Worm (Caenorhabditis elegans) whole organism, L1 larva: Measurements from ENCODE around the gene T10B5.4.

Experiments used
- C04F5.9 ChIP-seq: sonication (generic microtip); optimal IDR thresholded peaks from 2 replicates; lab custom pipeline; 2016; ENCODE audit warnings: missing genetic modification characterization, missing compliant biosample characterization
- C16A3.4 ChIP-seq: fragments of 150-350 bp; optimal IDR thresholded peaks from 2 replicates; lab custom pipeline; 2014; ENCODE audit warnings: missing biosample characterization, missing genetic modification characterization
- F16B12.6 ChIP-seq: fragments of 150-350 bp; optimal IDR thresholded peaks from 2 replicates; lab custom pipeline; 2014; ENCODE audit warnings: missing biosample characterization, missing genetic modification characterization
- aha-1 ChIP-seq: fragments of 150-350 bp; optimal IDR thresholded peaks from 2 replicates; lab custom pipeline; 2014; ENCODE audit warnings: missing biosample characterization, missing genetic modification characterization
- alr-1 ChIP-seq: fragments of 200-800 bp; sonication (Bioruptor generic); optimal IDR thresholded peaks from 2 replicates; lab custom pipeline; 2018; ENCODE audit warnings: borderline replicate concordance, mild to moderate bottlenecking, missing genetic modification characterization, missing compliant biosample characterization
- ama-1 ChIP-seq: fragments of 150-350 bp; optimal IDR thresholded peaks from 2 replicates; lab custom pipeline; 2014
- blmp-1 ChIP-seq: fragments of 150-350 bp; optimal IDR thresholded peaks from 2 replicates; lab custom pipeline; 2014; ENCODE audit warnings: missing biosample characterization, missing genetic modification characterization
- ceh-82 ChIP-seq, 3 experiments: fragments of 150-350 bp in 1 of 3; sonication (generic microtip) in 2 of 3; optimal IDR thresholded peaks; 2 replicates each; lab custom pipeline; 2014 to 2017; ENCODE audit warnings: missing biosample characterization in 3 of 3, missing genetic modification characterization in 3 of 3
- dpl-1 ChIP-seq, 3 experiments: fragments of 150-350 bp in 2 of 3; sonication (generic microtip) in 1 of 3; optimal IDR thresholded peaks; 2 replicates each; lab custom pipeline; 2014 to 2017; ENCODE audit warnings: missing biosample characterization in 3 of 3, missing genetic modification characterization in 3 of 3, missing genetic modification reagents in 3 of 3
- dsc-1 ChIP-seq: sonication (generic microtip); optimal IDR thresholded peaks from 2 replicates; lab custom pipeline; 2016; ENCODE audit warnings: mild to moderate bottlenecking, missing genetic modification characterization, missing compliant biosample characterization
- egl-13 ChIP-seq: sonication (generic microtip); optimal IDR thresholded peaks from 2 replicates; lab custom pipeline; 2016; ENCODE audit warnings: missing genotype, missing genetic modification reagents, missing genetic modification characterization, missing compliant biosample characterization
- egl-27 ChIP-seq, 2 experiments: fragments of 150-350 bp in 1 of 2; sonication (generic microtip); optimal IDR thresholded peaks; 3 replicates each; lab custom pipeline; 2017 to 2018; ENCODE audit warnings: missing biosample characterization in 2 of 2, missing genetic modification characterization in 2 of 2, missing genetic modification reagents in 2 of 2
- elt-2 ChIP-seq: sonication (generic microtip); optimal IDR thresholded peaks from 2 replicates; lab custom pipeline; 2016; ENCODE audit warnings: missing genetic modification characterization, mild to moderate bottlenecking, inconsistent platforms, missing compliant biosample characterization, missing genetic modification reagents
- ets-5 ChIP-seq: fragments of 200-800 bp; sonication (Bioruptor generic); IDR thresholded peaks from 2 replicates; pipeline ENCODE4 v1.3.6; 2022; ENCODE audit warnings: missing genetic modification characterization, missing compliant biosample characterization
- fkh-4 ChIP-seq: sonication (generic microtip); optimal IDR thresholded peaks from 2 replicates; lab custom pipeline; 2016; ENCODE audit warnings: missing compliant biosample characterization, missing genetic modification characterization, borderline replicate concordance
- fos-1 ChIP-seq: fragments of 150-350 bp; optimal IDR thresholded peaks from 2 replicates; lab custom pipeline; 2014; ENCODE audit warnings: missing biosample characterization, missing genetic modification characterization
- hlh-4 ChIP-seq: sonication (generic microtip); optimal IDR thresholded peaks from 2 replicates; lab custom pipeline; 2016; ENCODE audit warnings: mild to moderate bottlenecking, missing genetic modification characterization, missing compliant biosample characterization
- irx-1 ChIP-seq: sonication (generic microtip); optimal IDR thresholded peaks from 2 replicates; lab custom pipeline; 2016; ENCODE audit warnings: missing genetic modification characterization, missing compliant biosample characterization
- isw-1 ChIP-seq: fragments of 200-800 bp; sonication (Bioruptor generic); IDR thresholded peaks from 2 replicates; pipeline ENCODE4 v1.3.6; 2022; ENCODE audit warnings: missing genetic modification characterization, missing compliant biosample characterization
- lin-14 ChIP-seq: fragments of 200-800 bp; sonication (Bioruptor generic); optimal IDR thresholded peaks from 2 replicates; lab custom pipeline; 2018; ENCODE audit warnings: mild to moderate bottlenecking, missing genetic modification characterization, moderate library complexity, missing compliant biosample characterization
- lin-15B ChIP-seq: fragments of 150-350 bp; sonication (generic microtip); optimal IDR thresholded peaks from 3 replicates; lab custom pipeline; 2014; ENCODE audit warnings: missing biosample characterization, missing genetic modification characterization
- lin-39 ChIP-seq: fragments of 150-350 bp; optimal IDR thresholded peaks from 2 replicates; lab custom pipeline; 2014; ENCODE audit warnings: missing biosample characterization, missing genetic modification reagents, missing genetic modification characterization
- lir-3 ChIP-seq: sonication (generic microtip); optimal IDR thresholded peaks from 2 replicates; lab custom pipeline; 2016; ENCODE audit warnings: mild to moderate bottlenecking, missing genetic modification characterization, moderate library complexity, missing compliant biosample characterization; ENCODE audit not compliant: poor library complexity
- mdl-1 ChIP-seq, 2 experiments: fragments of 150-350 bp; optimal IDR thresholded peaks; 2 replicates each; lab custom pipeline; 2014 to 2017; ENCODE audit warnings: missing biosample characterization in 2 of 2, missing genetic modification characterization in 2 of 2, inconsistent platforms in 1 of 2
- mef-2 ChIP-seq: fragments of 150-350 bp; optimal IDR thresholded peaks from 2 replicates; lab custom pipeline; 2014; ENCODE audit warnings: missing biosample characterization, missing genetic modification characterization
- mep-1 ChIP-seq: fragments of 150-350 bp; optimal IDR thresholded peaks from 2 replicates; lab custom pipeline; 2014; ENCODE audit warnings: missing biosample characterization, missing genetic modification characterization
- nhr-12 ChIP-seq: sonication (generic microtip); optimal IDR thresholded peaks from 2 replicates; lab custom pipeline; 2017; ENCODE audit warnings: missing biosample characterization, missing genetic modification characterization
- nhr-237 ChIP-seq: fragments of 150-350 bp; optimal IDR thresholded peaks from 2 replicates; lab custom pipeline; 2014; ENCODE audit warnings: missing biosample characterization, missing genetic modification characterization
- nhr-71 ChIP-seq: sonication (generic microtip); optimal IDR thresholded peaks from 2 replicates; lab custom pipeline; 2016; ENCODE audit warnings: mild to moderate bottlenecking, missing genetic modification characterization, moderate library complexity, missing compliant biosample characterization
- nhr-77 ChIP-seq: fragments of 150-350 bp; optimal IDR thresholded peaks from 2 replicates; lab custom pipeline; 2014; ENCODE audit warnings: missing biosample characterization, missing genetic modification characterization
- nhr-84 ChIP-seq: sonication (generic microtip); optimal IDR thresholded peaks from 2 replicates; lab custom pipeline; 2017; ENCODE audit warnings: missing biosample characterization, missing genetic modification characterization
- pag-3 ChIP-seq: sonication (generic microtip); optimal IDR thresholded peaks from 2 replicates; lab custom pipeline; 2017; ENCODE audit warnings: missing genetic modification characterization, mild to moderate bottlenecking, missing compliant biosample characterization, antibody characterized with exemption, borderline replicate concordance; ENCODE audit not compliant: insufficient read depth
- pax-3 ChIP-seq: fragments of 200-800 bp; sonication (Bioruptor generic); optimal IDR thresholded peaks from 2 replicates; lab custom pipeline; 2018; ENCODE audit warnings: mild to moderate bottlenecking, missing genetic modification characterization, moderate library complexity, missing compliant biosample characterization
- skn-1 ChIP-seq: fragments of 150-350 bp; optimal IDR thresholded peaks from 2 replicates; lab custom pipeline; 2014; ENCODE audit warnings: missing biosample characterization, missing genetic modification characterization
- sptf-1 ChIP-seq: fragments of 150-350 bp; optimal IDR thresholded peaks from 2 replicates; lab custom pipeline; 2014; ENCODE audit warnings: missing biosample characterization, missing genetic modification characterization
- sup-37 ChIP-seq: fragments of 200-800 bp; sonication (Bioruptor generic); optimal IDR thresholded peaks from 2 replicates; lab custom pipeline; 2018; ENCODE audit warnings: mild to moderate bottlenecking, missing genetic modification characterization, missing compliant biosample characterization
- swsn-7 ChIP-seq: sonication (generic microtip); optimal IDR thresholded peaks from 2 replicates; lab custom pipeline; 2016; ENCODE audit warnings: missing genetic modification characterization, missing compliant biosample characterization
- tbx-2 ChIP-seq: sonication (generic microtip); optimal IDR thresholded peaks from 2 replicates; lab custom pipeline; 2016; ENCODE audit warnings: missing genetic modification characterization, missing compliant biosample characterization
- tlp-1 ChIP-seq: fragments of 150-350 bp; optimal IDR thresholded peaks from 2 replicates; lab custom pipeline; 2014; ENCODE audit warnings: missing biosample characterization, missing genetic modification characterization
- unc-30 ChIP-seq: sonication (generic microtip); optimal IDR thresholded peaks from 2 replicates; lab custom pipeline; 2017; ENCODE audit warnings: missing biosample characterization, missing genetic modification characterization
- unc-86 ChIP-seq: sonication (generic microtip); optimal IDR thresholded peaks from 2 replicates; lab custom pipeline; 2016; ENCODE audit warnings: missing genetic modification characterization, missing compliant biosample characterization
- xbp-1 ChIP-seq: sonication (generic microtip); optimal IDR thresholded peaks from 2 replicates; lab custom pipeline; 2016; ENCODE audit warnings: missing genetic modification characterization, missing compliant biosample characterization
- zag-1 ChIP-seq: fragments of 150-350 bp; optimal IDR thresholded peaks from 2 replicates; lab custom pipeline; 2014; ENCODE audit warnings: missing biosample characterization, missing genetic modification characterization
- zip-4 ChIP-seq: fragments of 200-800 bp; sonication (Bioruptor generic); optimal IDR thresholded peaks from 2 replicates; lab custom pipeline; 2018; ENCODE audit warnings: mild to moderate bottlenecking, missing genetic modification characterization, moderate library complexity, missing compliant biosample characterization
- ztf-4 ChIP-seq: fragments of 150-350 bp; optimal IDR thresholded peaks from 2 replicates; lab custom pipeline; 2014; ENCODE audit warnings: missing biosample characterization, missing genetic modification characterization

Gene T10B5.4

ce11 chrV:1874827-1875226 lies 3.2 kb upstream of the T10B5.4 start:
- no peak for TF ChIP-seq lin-39 (tag; lab: Kevin White, UChicago)

ce11 chrV:1870515-1870940 lies 1.1 kb downstream of the T10B5.4 start:
- no peak for TF ChIP-seq irx-1 (tag; lab: Kevin White, UChicago)
- TF ChIP-seq swsn-7 (tag; lab: Kevin White, UChicago), result no peak
- TF ChIP-seq nhr-12 (tag; lab: Kevin White, UChicago), result no peak
- TF ChIP-seq alr-1 (tag; lab: Kevin White, UChicago), result peak; percentile 24
- TF ChIP-seq, all 84 proteins: peak for 1

- TF ChIP-seq zag-1 (tag; lab: Kevin White, UChicago) (no peak), lin-14 (GFP tag; lab: Kevin White, UChicago) (no peak)
Observed at ce11 chrV:1869682-1870081, 1.9 kb downstream of the T10B5.4 start, which contains the start of gene T10B5.3. T10B5.3 (minus strand) TSS chrV:1869782.

- TF ChIP-seq mef-2 (no peak), aha-1 (tag; lab: Kevin White, UChicago) (peak; percentile 55), ama-1 (lab: Kevin White, UChicago) (no peak), sptf-1 (tag; lab: Kevin White, UChicago) (no peak), irx-1 (tag; lab: Kevin White, UChicago) (peak; percentile 82), zip-4 (GFP tag; lab: Kevin White, UChicago) (peak; percentile 64), mdl-1 (tag; optimal IDR thresholded peaks at IDR 0.05; lab: Kevin White, UChicago) (peak in 1 of 2 experiments; percentile 84), xbp-1 (tag; lab: Kevin White, UChicago) (peak; percentile 86), swsn-7 (tag; lab: Kevin White, UChicago) (peak; percentile 90), nhr-77 (tag; lab: Kevin White, UChicago) (peak; percentile 76), fos-1 (peak; percentile 71), C16A3.4 (tag; lab: Kevin White, UChicago) (peak; percentile 85), isw-1 (GFP tag; lab: Robert Waterston, UW) (peak; percentile 85), lir-3 (no peak), ztf-4 (peak; percentile 54), pag-3 (tag; lab: Kevin White, UChicago) (no peak), lin-39 (tag; lab: Kevin White, UChicago) (peak; percentile 82), fkh-4 (tag; lab: Kevin White, UChicago) (peak; percentile 40), sup-37 (peak; percentile 54), nhr-84 (tag; lab: Kevin White, UChicago) (no peak), pax-3 (peak; percentile 83), tlp-1 (tag; lab: Kevin White, UChicago) (no peak), lin-14 (GFP tag; lab: Kevin White, UChicago) (peak; percentile 96), nhr-71 (tag; lab: Kevin White, UChicago) (peak; percentile 92), unc-30 (tag; lab: Kevin White, UChicago) (no peak), C04F5.9 (tag; lab: Kevin White, UChicago) (peak; percentile 17), skn-1 (tag; lab: Kevin White, UChicago) (peak; percentile 82), blmp-1 (tag; lab: Kevin White, UChicago) (peak; percentile 52), dpl-1 (GFP tag; optimal IDR thresholded peaks at IDR 0.05; lab: Kevin White, UChicago) (peak; percentile 97 to 98 (median 98)), lin-15B (tag; lab: Kevin White, UChicago) (peak; percentile 89), nhr-237 (peak; percentile 42), mep-1 (peak; percentile 96), egl-27 (tag; optimal IDR thresholded peaks at IDR 0.05; lab: Kevin White, UChicago) (no peak), ceh-82 (tag; optimal IDR thresholded peaks at IDR 0.05; lab: Kevin White, UChicago) (peak; percentile 95 to 96 (median 95)), dsc-1 (peak; percentile 89), egl-13 (peak; percentile 77), unc-86 (peak; percentile 84), tbx-2 (tag; lab: Kevin White, UChicago) (peak; percentile 90), F16B12.6 (tag; lab: Kevin White, UChicago) (peak; percentile 65), ets-5 (GFP tag; lab: Robert Waterston, UW) (no peak), elt-2 (tag; lab: Kevin White, UChicago) (peak; percentile 58), hlh-4 (tag; lab: Kevin White, UChicago) (no peak)
Observed at ce11 chrV:1868596-1869263, 2.9 kb downstream of the T10B5.4 start, which contains the start of gene knl-3. knl-3 (plus strand) TSS chrV:1869213.
